Fruit fly (Drosophila melanogaster): ENCODE results near the gene CG17375.

- no peak for TF ChIP-seq acj6 (GFP tag; optimal IDR thresholded peaks at IDR 0.05)
- TF ChIP-seq Sox15 (GFP tag; optimal IDR thresholded peaks at IDR 0.05): no peak
- TF ChIP-seq CG6792 (GFP tag; optimal IDR thresholded peaks at IDR 0.05): no peak
- no peak for TF ChIP-seq Hr39 (GFP tag; optimal IDR thresholded peaks at IDR 0.05)
Measured at dm6 chr2L:6793763-6794417, 11.7 kb downstream of the CG17375 start.

Measured in whole organism, prepupa.